Worm (Caenorhabditis elegans): ENCODE data around the gene unc-104.

The unc-104 gene

ce11 chrII:7024897-7025852 lies 30.4 kb downstream of the unc-104 start, which contains the start of gene znf-598 (continued):
- TF ChIP-seq bed-1 (GFP tag; IDR thresholded peaks at IDR 0.05), result no peak
- no peak for TF ChIP-seq nhr-90 (tag; optimal IDR thresholded peaks at IDR 0.05)
- no peak for TF ChIP-seq madf-3 (GFP tag; IDR thresholded peaks at IDR 0.05)
- TF ChIP-seq dox-1 (GFP tag; IDR thresholded peaks at IDR 0.05), result 0 out of 2 replicates have a peak, but pooled peaks have one; percentile 25
- TF ChIP-seq tbp1 (GFP tag; optimal IDR thresholded peaks at IDR 0.05), result no peak
- TF ChIP-seq snpc-4 (GFP tag; optimal IDR thresholded peaks at IDR 0.05), result no peak
- TF ChIP-seq snpc-4 (tag; optimal IDR thresholded peaks at IDR 0.05), result peak in 1 of 4 experiments; percentile 16
- TF ChIP-seq xnd-1 (tag; optimal IDR thresholded peaks at IDR 0.05), result peak; percentile 77
- TF ChIP-seq B0261.1 (tag; optimal IDR thresholded peaks at IDR 0.05), result no peak
- no peak for TF ChIP-seq K11D2.4 (GFP tag; IDR thresholded peaks at IDR 0.05)
- TF ChIP-seq attf-3 (GFP tag; conservative IDR thresholded peaks at IDR 0.05), result no peak
- no peak for TF ChIP-seq F23B12.7 (tag; optimal IDR thresholded peaks at IDR 0.05; ENCODE audit: insufficient read depth)
- no peak for TF ChIP-seq F57A8.1 (GFP tag; optimal IDR thresholded peaks at IDR 0.05)
- no peak for TF ChIP-seq C06A6.2 (GFP tag; conservative IDR thresholded peaks at IDR 0.05)
- TF ChIP-seq ztf-18 (tag; optimal IDR thresholded peaks at IDR 0.05), result peak; percentile 40
- no peak for TF ChIP-seq hlh-12 (tag; optimal IDR thresholded peaks at IDR 0.05)
- no peak for TF ChIP-seq Y67H2A.10 (GFP tag; conservative IDR thresholded peaks at IDR 0.05)
- TF ChIP-seq lir-1 (GFP tag; conservative IDR thresholded peaks at IDR 0.05), result no peak
- peak; percentile 70 for TF ChIP-seq attf-5 (GFP tag; optimal IDR thresholded peaks at IDR 0.05)
- peak; percentile 35 for TF ChIP-seq hmg-1.2 (GFP tag; IDR thresholded peaks at IDR 0.05)
- no peak for TF ChIP-seq T07F8.4 (tag; optimal IDR thresholded peaks at IDR 0.05)
- TF ChIP-seq F10E7.11 (tag; optimal IDR thresholded peaks at IDR 0.05), result no peak
- TF ChIP-seq fkh-3 (tag; optimal IDR thresholded peaks at IDR 0.05), result no peak
- TF ChIP-seq Y95B8A.8 (GFP tag; IDR thresholded peaks at IDR 0.05), result no peak
- no peak for TF ChIP-seq ets-4 (GFP tag; optimal IDR thresholded peaks at IDR 0.05)
- TF ChIP-seq nhr-80 (tag; optimal IDR thresholded peaks at IDR 0.05), result peak; percentile 84
- TF ChIP-seq sea-2 (GFP tag; IDR thresholded peaks at IDR 0.05), result no peak
- no peak for TF ChIP-seq die-1 (tag; optimal IDR thresholded peaks at IDR 0.05)
- no peak for TF ChIP-seq cebp-1 (GFP tag; IDR thresholded peaks at IDR 0.05)
- TF ChIP-seq cebp-1 (tag; optimal IDR thresholded peaks at IDR 0.05), result peak; percentile 81
- TF ChIP-seq ceh-40 (GFP tag; IDR thresholded peaks at IDR 0.05), result no peak
- TF ChIP-seq F52B5.7 (tag; optimal IDR thresholded peaks at IDR 0.05), result no peak
- no peak for TF ChIP-seq ztf-28 (GFP tag; IDR thresholded peaks at IDR 0.05)
- peak; percentile 86 for TF ChIP-seq mcd-1 (GFP tag; IDR thresholded peaks at IDR 0.05)
- 0 out of 2 replicates have a peak, but pooled peaks have one; percentile 22 for TF ChIP-seq B0336.3 (GFP tag; IDR thresholded peaks at IDR 0.05)
- TF ChIP-seq zim-3 (tag; optimal IDR thresholded peaks at IDR 0.05), result no peak
- no peak for TF ChIP-seq rec-8 (tag; optimal IDR thresholded peaks at IDR 0.05)
- no peak for TF ChIP-seq let-526 (GFP tag; IDR thresholded peaks at IDR 0.05)
- no peak for TF ChIP-seq nfya-2 (GFP tag; IDR thresholded peaks at IDR 0.05)
- peak; percentile 85 for TF ChIP-seq lsl-1 (GFP tag; optimal IDR thresholded peaks at IDR 0.05)
- no peak for TF ChIP-seq Y53G8AR.9 (GFP tag; conservative IDR thresholded peaks at IDR 0.05)
- no peak for TF ChIP-seq lsy-27 (tag; optimal IDR thresholded peaks at IDR 0.05; ENCODE audit: borderline replicate concordance, insufficient read depth)
- TF ChIP-seq mxl-1 (tag; optimal IDR thresholded peaks at IDR 0.05), result no peak
- TF ChIP-seq unc-62 (GFP tag; optimal IDR thresholded peaks at IDR 0.05), result no peak
- no peak for TF ChIP-seq snpc-1.1 (tag; optimal IDR thresholded peaks at IDR 0.05; ENCODE audit: insufficient read depth)
